Worm (Caenorhabditis elegans) whole organism, early embryonic: Measurements from ENCODE around the gene C08G9.2.

Experiments used
- B0310.2 ChIP-seq: sonication (generic microtip); optimal IDR thresholded peaks from 2 replicates; lab custom pipeline; 2016; ENCODE audit warnings: mild to moderate bottlenecking, missing genetic modification characterization, missing compliant biosample characterization
- F13C5.2 ChIP-seq: sonication (generic microtip); optimal IDR thresholded peaks from 2 replicates; lab custom pipeline; 2017; ENCODE audit warnings: mild to moderate bottlenecking, missing genetic modification characterization, inconsistent platforms, missing compliant biosample characterization
- aly-1 ChIP-seq: sonication (generic microtip); optimal IDR thresholded peaks from 2 replicates; lab custom pipeline; 2016; ENCODE audit warnings: missing genetic modification characterization, missing compliant biosample characterization
- ama-1 ChIP-seq: fragments of 150-350 bp; optimal IDR thresholded peaks from 2 replicates; lab custom pipeline; 2014
- ceh-13 ChIP-seq: fragments of 200-800 bp; sonication (Bioruptor generic); optimal IDR thresholded peaks from 2 replicates; lab custom pipeline; 2018; ENCODE audit warnings: mild to moderate bottlenecking, missing genetic modification characterization, missing compliant biosample characterization
- ets-7 ChIP-seq: sonication (generic microtip); optimal IDR thresholded peaks from 2 replicates; lab custom pipeline; 2016; ENCODE audit warnings: missing genotype, missing genetic modification characterization, missing compliant biosample characterization
- flt-1 ChIP-seq: fragments of 200-800 bp; sonication (Bioruptor generic); IDR thresholded peaks from 2 replicates; pipeline ENCODE4 v1.3.6; 2022; ENCODE audit warnings: missing genetic modification characterization, missing compliant biosample characterization
- sea-1 ChIP-seq: fragments of 200-800 bp; sonication (Bioruptor generic); conservative IDR thresholded peaks from 2 replicates; pipeline ENCODE4 v1.3.6; 2022; ENCODE audit warnings: missing genetic modification characterization, missing compliant biosample characterization
- tra-4 ChIP-seq: sonication (generic microtip); optimal IDR thresholded peaks from 2 replicates; lab custom pipeline; 2017; ENCODE audit warnings: missing genetic modification characterization, missing compliant biosample characterization

DNA sequence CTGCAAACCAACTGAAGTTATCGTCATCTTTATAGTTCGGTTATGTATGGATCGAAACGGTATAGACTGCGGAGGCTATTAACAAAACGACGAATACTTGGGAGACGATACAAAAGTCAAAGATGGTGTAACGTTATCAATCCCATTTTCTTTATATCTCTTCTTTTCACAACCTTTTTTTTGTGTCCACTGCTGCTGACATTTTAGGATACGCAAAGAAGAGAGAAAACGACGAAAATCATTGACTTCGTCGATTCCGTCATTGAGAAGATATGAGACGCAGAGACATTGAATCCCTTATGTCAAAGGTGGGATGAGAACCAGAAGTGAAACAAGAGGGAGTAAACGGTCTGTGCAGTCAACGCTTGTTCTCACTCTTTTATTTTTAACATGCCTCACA is 21.7 kb downstream of the C08G9.2 start, which contains the start of gene cima-1:
- TF ChIP-seq B0310.2 (tag; lab: Kevin White, UChicago) = no peak
- TF ChIP-seq tra-4 (tag; lab: Kevin White, UChicago) = no peak
- no peak for TF ChIP-seq flt-1 (GFP tag; lab: Robert Waterston, UW)
- no peak for TF ChIP-seq sea-1 (GFP tag; lab: Robert Waterston, UW)
- TF ChIP-seq F13C5.2 (tag; lab: Kevin White, UChicago) = no peak
- no peak for TF ChIP-seq ama-1 (lab: Kevin White, UChicago)
- no peak for TF ChIP-seq ceh-13
- TF ChIP-seq aly-1 (tag; lab: Kevin White, UChicago) = no peak
- no peak for TF ChIP-seq ets-7 (tag; lab: Kevin White, UChicago)
